Fruit fly (Drosophila melanogaster): ENCODE measurements around the gene CG15578.

Gene CG15578

DNA sequence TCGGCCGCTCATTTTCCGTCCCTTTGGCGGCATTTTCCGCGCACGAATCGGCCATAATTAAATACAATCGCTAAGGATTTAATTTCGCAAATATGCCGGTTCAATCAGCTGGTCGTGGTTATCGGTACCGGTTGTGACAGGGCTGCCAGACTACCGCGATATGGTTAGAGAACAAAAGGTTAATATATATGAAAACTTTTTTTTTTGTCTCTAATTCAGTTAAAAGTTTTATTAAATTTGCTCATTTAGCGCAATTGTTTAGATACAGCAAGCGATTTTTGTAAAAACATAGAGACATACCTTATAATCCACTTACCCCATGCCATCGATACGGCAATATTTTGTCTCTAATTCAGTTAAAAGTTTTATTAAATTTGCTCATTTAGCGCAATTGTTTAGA, 40.2 kb upstream of the CG15578 start (continued):
- peak; percentile 64; the same call in 1 of the 2 replicates for TF ChIP-seq ranshi (GFP tag; IDR thresholded peaks at IDR 0.05)
- TF ChIP-seq E2f2 (GFP tag; IDR thresholded peaks at IDR 0.05): peak; percentile 34; the same call in 1 of the 2 replicates
- TF ChIP-seq CG14014 (GFP tag; IDR thresholded peaks at IDR 0.05): peak; percentile 51
- TF ChIP-seq ttk (GFP tag; IDR thresholded peaks at IDR 0.05): peak; percentile 70
- TF ChIP-seq lmd (GFP tag; IDR thresholded peaks at IDR 0.05): peak; percentile 68
- TF ChIP-seq sens (GFP tag): peak; percentile 51
- TF ChIP-seq MBD-R2 (GFP tag; IDR thresholded peaks at IDR 0.05): peak; percentile 74
- peak; percentile 67; the same call in 1 of the 2 replicates for TF ChIP-seq Taf1 (GFP tag; IDR thresholded peaks at IDR 0.05)
- peak; percentile 63 for TF ChIP-seq CG6272 (GFP tag; IDR thresholded peaks at IDR 0.05)
- peak; percentile 68 for TF ChIP-seq CG32772 (GFP tag; IDR thresholded peaks at IDR 0.05)
- 0 out of 2 replicates have a peak, but pooled peaks have one; percentile 35 for TF ChIP-seq CG11085 (GFP tag; IDR thresholded peaks at IDR 0.05)
- 0 out of 2 replicates have a peak, but pooled peaks have one; percentile 18 for TF ChIP-seq seq (GFP tag; IDR thresholded peaks at IDR 0.05)
- TF ChIP-seq peb (GFP tag; IDR thresholded peaks at IDR 0.05): peak; percentile 42; the same call in 1 of the 2 replicates
- TF ChIP-seq tgo (GFP tag; IDR thresholded peaks at IDR 0.05): peak; percentile 65
- TF ChIP-seq crp (GFP tag; optimal IDR thresholded peaks at IDR 0.05): peak in 1 of 2 experiments; percentile 73
- TF ChIP-seq CG14441 (GFP tag; IDR thresholded peaks at IDR 0.05): peak; percentile 74
- TF ChIP-seq CG6689 (GFP tag; IDR thresholded peaks at IDR 0.05): peak; percentile 90
- 0 out of 3 replicates have a peak, but pooled peaks have one; percentile 50 for TF ChIP-seq H15 (GFP tag; IDR thresholded peaks at IDR 0.05)
- peak; percentile 79 for TF ChIP-seq slbo (GFP tag; IDR thresholded peaks at IDR 0.05)
- peak; percentile 46 for TF ChIP-seq CG31224 (GFP tag; IDR thresholded peaks at IDR 0.05)
- TF ChIP-seq CG7357 (GFP tag; IDR thresholded peaks at IDR 0.05): peak; percentile 16; the same call in 1 of the 3 replicates
- peak; percentile 69 for TF ChIP-seq vvl (GFP tag; IDR thresholded peaks at IDR 0.05)
- TF ChIP-seq Sry-δ (GFP tag; optimal IDR thresholded peaks at IDR 0.05): peak; percentile 8
- peak; percentile 10 for TF ChIP-seq pzg (GFP tag; optimal IDR thresholded peaks at IDR 0.05)
- peak; percentile 70 for TF ChIP-seq sob (GFP tag; IDR thresholded peaks at IDR 0.05)
- peak; percentile 71 for TF ChIP-seq Rfx (GFP tag; IDR thresholded peaks at IDR 0.05)
- TF ChIP-seq Aef1 (GFP tag; IDR thresholded peaks at IDR 0.05): peak; percentile 60
- TF ChIP-seq gsb (GFP tag; IDR thresholded peaks at IDR 0.05): peak; percentile 21; the same call in 1 of the 2 replicates
- TF ChIP-seq Awh (GFP tag; IDR thresholded peaks at IDR 0.05): 0 out of 2 replicates have a peak, but pooled peaks have one; percentile 25
- 0 out of 3 replicates have a peak, but pooled peaks have one; percentile 30 for TF ChIP-seq Mrtf (GFP tag; IDR thresholded peaks at IDR 0.05)
- TF ChIP-seq unc-4 (GFP tag; IDR thresholded peaks at IDR 0.05; ENCODE audit: partially characterized antibody): 0 out of 2 replicates have a peak, but pooled peaks have one; percentile 29
- TF ChIP-seq al (GFP tag; IDR thresholded peaks at IDR 0.05): peak; percentile 42; the same call in 1 of the 2 replicates
- peak; percentile 48; the same call in 1 of the 2 replicates for TF ChIP-seq Xrp1 (GFP tag; IDR thresholded peaks at IDR 0.05)
- peak; percentile 51 for TF ChIP-seq CG1024 (GFP tag; IDR thresholded peaks at IDR 0.05)
- peak; percentile 27; the same call in 1 of the 3 replicates for TF ChIP-seq CG14050 (GFP tag; IDR thresholded peaks at IDR 0.05)
- 0 out of 2 replicates have a peak, but pooled peaks have one; percentile 20 for TF ChIP-seq ssp (GFP tag; IDR thresholded peaks at IDR 0.05)
- 0 out of 3 replicates have a peak, but pooled peaks have one; percentile 37 for TF ChIP-seq ci (GFP tag; IDR thresholded peaks at IDR 0.05)
- peak; percentile 58 for TF ChIP-seq Ets65A (GFP tag)
- TF ChIP-seq CG8765 (GFP tag; IDR thresholded peaks at IDR 0.05): peak; percentile 35; the same call in 1 of the 2 replicates
- TF ChIP-seq Nf-YA (GFP tag; IDR thresholded peaks at IDR 0.05): peak; percentile 32; the same call in 1 of the 2 replicates
- peak; percentile 58; the same call in 2 of the 3 replicates for TF ChIP-seq dysf (GFP tag; IDR thresholded peaks at IDR 0.05)
- TF ChIP-seq CG9215 (GFP tag; IDR thresholded peaks at IDR 0.05): peak; percentile 54
- peak; percentile 52 for TF ChIP-seq CG14667 (GFP tag; IDR thresholded peaks at IDR 0.05)

DNA sequence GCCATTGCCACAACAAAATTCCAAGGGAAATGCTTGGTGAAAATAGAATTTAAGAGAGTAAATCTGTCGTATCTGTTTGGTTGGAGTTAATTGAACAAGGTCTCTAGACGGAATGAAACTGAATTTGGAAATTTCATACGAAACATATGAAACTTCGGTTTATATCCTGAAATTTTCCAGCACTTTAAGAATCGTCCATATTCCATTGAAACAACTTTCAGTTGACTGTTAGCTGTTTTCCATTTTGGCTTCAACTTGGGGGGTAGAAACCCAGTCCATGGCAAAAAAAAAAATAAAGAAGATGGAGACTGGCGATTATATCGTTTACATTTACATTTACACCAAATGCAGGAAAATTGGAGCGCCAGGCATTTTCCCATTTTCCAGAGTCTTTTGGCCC, 33.9 kb upstream of the CG15578 start, which contains the start of gene CG15579:
CG15579 (minus strand) TSS at position 101 of the 400 bp plus-strand sequence.
- no peak for TF ChIP-seq CG15073 (GFP tag; optimal IDR thresholded peaks at IDR 0.05)
- no peak for TF ChIP-seq fru (optimal IDR thresholded peaks at IDR 0.05)

Data from whole organism, embryonic.